Worm (Caenorhabditis elegans): ENCODE measurements around the gene acbp-3.

ce11 chrX:10951168-10951567 lies 48.1 kb downstream of the acbp-3 start, which contains the start of gene K09C8.7:
- TF ChIP-seq lsy-2 (tag; optimal IDR thresholded peaks at IDR 0.05) (no peak), nhr-237 (tag; optimal IDR thresholded peaks at IDR 0.05) (no peak), fos-1 (tag; optimal IDR thresholded peaks at IDR 0.05) (no peak), ztf-4 (tag; optimal IDR thresholded peaks at IDR 0.05) (no peak), R02D3.7 (tag; optimal IDR thresholded peaks at IDR 0.05) (no peak)

Measured in whole organism, L2 larva.